Worm (Caenorhabditis elegans) whole organism, L4/young adult: ENCODE results near the gene grl-3.

Experiments used
- W03F9.2 ChIP-seq: fragments of 150-350 bp; optimal IDR thresholded peaks from 2 replicates; lab custom pipeline; 2014; ENCODE audit warnings: missing biosample characterization, missing genetic modification characterization
- dao-5 ChIP-seq: sonication (generic microtip); optimal IDR thresholded peaks from 2 replicates; lab custom pipeline; 2016; ENCODE audit warnings: missing genotype, missing genetic modification characterization, moderate library complexity, missing compliant biosample characterization
- him-1 ChIP-seq: sonication (generic microtip); optimal IDR thresholded peaks from 2 replicates; lab custom pipeline; 2016; ENCODE audit warnings: missing genotype, missing genetic modification reagents, missing genetic modification characterization, missing compliant biosample characterization

DNA sequence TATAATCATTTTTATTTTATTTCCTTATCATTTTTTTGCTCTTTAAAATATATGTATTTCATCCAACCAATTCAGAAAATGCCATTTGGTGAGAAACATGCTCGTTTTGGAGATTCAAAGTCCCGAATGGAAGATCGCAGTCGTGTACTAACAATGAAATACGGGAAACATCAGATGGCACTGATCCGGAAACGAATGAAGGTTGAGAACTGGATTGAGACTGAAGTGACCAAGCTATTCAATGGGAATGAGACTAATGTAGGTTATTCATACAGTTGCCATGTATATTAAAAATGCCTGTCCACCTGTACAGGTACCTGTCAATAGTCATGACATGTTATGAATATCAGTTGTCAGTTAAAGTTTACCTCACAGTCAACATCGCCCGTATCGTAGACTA is 28.3 kb upstream of the grl-3 start, which contains the start of gene F55C10.5:
- TF ChIP-seq him-1 (tag; lab: Kevin White, UChicago) (no peak), W03F9.2 (no peak), dao-5 (tag; lab: Kevin White, UChicago) (no peak)
